Worm (Caenorhabditis elegans) whole organism, early embryonic: ENCODE measurements around the gene spat-3.

ENCODE experiments used
- B0310.2 ChIP-seq: sonication (generic microtip); optimal IDR thresholded peaks from 2 replicates; lab custom pipeline; 2016; ENCODE audit warnings: mild to moderate bottlenecking, missing genetic modification characterization, missing compliant biosample characterization
- aly-1 ChIP-seq: sonication (generic microtip); optimal IDR thresholded peaks from 2 replicates; lab custom pipeline; 2016; ENCODE audit warnings: missing genetic modification characterization, missing compliant biosample characterization
- ama-1 ChIP-seq: fragments of 150-350 bp; optimal IDR thresholded peaks from 2 replicates; lab custom pipeline; 2014
- ets-7 ChIP-seq: sonication (generic microtip); optimal IDR thresholded peaks from 2 replicates; lab custom pipeline; 2016; ENCODE audit warnings: missing genotype, missing genetic modification characterization, missing compliant biosample characterization
- flt-1 ChIP-seq: fragments of 200-800 bp; sonication (Bioruptor generic); IDR thresholded peaks from 2 replicates; pipeline ENCODE4 v1.3.6; 2022; ENCODE audit warnings: missing genetic modification characterization, missing compliant biosample characterization
- hmbx-1 ChIP-seq: sonication (generic microtip); optimal IDR thresholded peaks from 2 replicates; lab custom pipeline; 2016; ENCODE audit warnings: mild to moderate bottlenecking, missing genetic modification characterization, missing compliant biosample characterization
- pes-1 ChIP-seq: fragments of 200-800 bp; sonication (Bioruptor generic); IDR thresholded peaks from 2 replicates; pipeline ENCODE4 v1.3.6; 2022; ENCODE audit warnings: missing genetic modification reagents, missing genetic modification characterization, missing compliant biosample characterization
- tbx-11 ChIP-seq: fragments of 200-800 bp; sonication (Bioruptor generic); IDR thresholded peaks from 2 replicates; pipeline ENCODE4 v1.3.6; 2022; ENCODE audit warnings: missing genetic modification characterization, missing compliant biosample characterization
- tbx-37 ChIP-seq: fragments of 200-800 bp; sonication (Bioruptor generic); conservative IDR thresholded peaks from 2 replicates; pipeline ENCODE4 v1.3.6; 2022; ENCODE audit warnings: missing genetic modification reagents, missing genetic modification characterization, missing compliant biosample characterization
- tra-4 ChIP-seq: sonication (generic microtip); optimal IDR thresholded peaks from 2 replicates; lab custom pipeline; 2017; ENCODE audit warnings: missing genetic modification characterization, missing compliant biosample characterization

ce11 chrX:4550987-4551386 lies 54.7 kb downstream of the spat-3 start:
- TF ChIP-seq pes-1 (GFP tag; lab: Robert Waterston, UW): no peak
- TF ChIP-seq ets-7 (tag; lab: Kevin White, UChicago): no peak
- TF ChIP-seq aly-1: no peak
- TF ChIP-seq ama-1 (lab: Kevin White, UChicago): no peak
- no peak for TF ChIP-seq tbx-11
- TF ChIP-seq flt-1 (GFP tag; lab: Robert Waterston, UW): no peak
- no peak for TF ChIP-seq B0310.2 (tag; lab: Kevin White, UChicago)
- no peak for TF ChIP-seq tra-4 (tag; lab: Kevin White, UChicago)
- TF ChIP-seq tbx-37: no peak
- no peak for TF ChIP-seq hmbx-1 (tag; lab: Kevin White, UChicago)
